Worm (Caenorhabditis elegans): ENCODE results near the gene F44E2.7.

DNA sequence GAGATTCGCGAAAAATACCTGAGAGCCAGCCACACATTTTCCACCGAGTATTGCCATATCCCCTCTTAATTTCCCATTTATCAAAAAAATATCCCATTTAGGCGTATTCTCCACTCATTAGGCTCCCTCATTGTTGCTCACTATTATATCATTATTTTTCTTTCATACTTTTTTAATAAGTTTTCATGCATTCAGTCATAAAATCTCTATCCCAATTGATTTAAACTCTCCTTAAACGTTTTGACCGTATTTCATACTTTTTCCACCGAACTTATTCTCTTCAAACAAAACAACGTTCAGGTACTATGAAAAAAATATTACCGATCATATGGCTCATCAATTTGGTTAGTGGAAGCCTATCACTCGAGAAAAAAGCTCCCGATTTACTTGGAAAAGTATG, 41.7 kb upstream of the F44E2.7 start, which contains the start of gene lnkn-1:
- no peak for TF ChIP-seq klf-2 (GFP tag; conservative IDR thresholded peaks at IDR 0.05)
- TF ChIP-seq T22C8.4 (GFP tag; IDR thresholded peaks at IDR 0.05), result no peak
- no peak for TF ChIP-seq tab-1 (GFP tag; IDR thresholded peaks at IDR 0.05)
- TF ChIP-seq med-1 (GFP tag; optimal IDR thresholded peaks at IDR 0.05; ENCODE audit: insufficient read depth), result no peak
